Fruit fly (Drosophila melanogaster): ENCODE measurements around the gene CG9512.

DNA sequence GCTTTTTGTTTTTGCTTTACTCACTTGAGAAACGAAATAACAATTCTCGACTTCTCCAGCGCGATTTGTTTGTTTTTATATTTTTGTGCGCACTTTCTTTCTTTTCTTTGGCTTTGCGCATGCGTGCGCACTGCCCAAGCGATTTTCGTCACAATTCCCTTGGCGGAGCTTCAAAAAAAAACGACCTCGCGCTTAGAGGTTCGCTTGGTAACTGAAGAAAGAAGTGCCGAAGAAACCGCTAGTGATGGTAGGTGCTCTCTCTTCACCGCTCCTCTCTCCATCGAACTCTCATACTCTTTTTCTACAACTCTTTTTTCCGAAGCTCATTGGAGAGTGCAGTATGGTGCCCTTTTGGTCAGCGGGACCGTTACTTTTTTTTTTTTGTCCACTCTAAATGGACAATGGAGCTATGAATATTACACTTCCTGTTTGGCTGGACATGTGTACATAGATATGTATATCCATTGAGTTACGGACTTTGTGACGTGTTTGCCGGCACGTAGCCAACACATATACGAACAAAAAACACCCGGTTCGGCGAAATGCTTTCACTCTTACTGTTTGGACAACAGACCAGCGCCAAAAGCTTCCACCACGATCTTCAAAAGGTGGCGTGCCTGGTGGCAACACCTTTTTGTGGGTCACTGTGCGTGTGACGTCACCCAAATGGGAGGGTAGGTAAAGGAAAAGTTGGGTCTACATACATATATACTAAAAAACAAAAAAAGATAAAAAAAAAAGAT lies 18.1 kb upstream of the CG9512 start, which contains the start of gene CG9503:
- TF ChIP-seq EcR (GFP tag; optimal IDR thresholded peaks at IDR 0.05) (no peak), Snoo (tag; optimal IDR thresholded peaks at IDR 0.05) (no peak), gl (tag; optimal IDR thresholded peaks at IDR 0.05) (no peak), CG34367 (tag; optimal IDR thresholded peaks at IDR 0.05) (no peak), CG15710 (tag; optimal IDR thresholded peaks at IDR 0.05) (no peak), fd96Ca (GFP tag; IDR thresholded peaks at IDR 0.05) (no peak), CG8301 (tag; optimal IDR thresholded peaks at IDR 0.05) (no peak), CG14655 (GFP tag; optimal IDR thresholded peaks at IDR 0.05) (no peak), Pif1A (GFP tag; optimal IDR thresholded peaks at IDR 0.05) (no peak), CG17806 (tag; optimal IDR thresholded peaks at IDR 0.05) (no peak)
